Fruit fly (Drosophila melanogaster) whole organism, prepupa: ENCODE data around the gene beta'COP.
A peak's percentile ranks its signal among the peaks of the same experiment; 100 is the strongest.

Experiments
- CG10631 ChIP-seq: fragments of 200-800 bp; sonication (Bioruptor generic); optimal IDR thresholded peaks from 2 replicates; lab custom pipeline; 2016; ENCODE audit warnings: missing biosample characterization, missing genetic modification characterization
- CG11294 ChIP-seq: fragments of 200-800 bp; sonication (Bioruptor generic); IDR thresholded peaks from 2 replicates; pipeline ENCODE4 v1.3.6; 2022; ENCODE audit warnings: missing biosample characterization, missing genetic modification characterization
- CG11762 ChIP-seq: fragments of 200-800 bp; sonication (Bioruptor generic); optimal IDR thresholded peaks from 3 replicates; lab custom pipeline; 2016; ENCODE audit warnings: missing biosample characterization, missing genetic modification characterization; ENCODE audit not compliant: insufficient read depth
- CG11902 ChIP-seq: fragments of 200-800 bp; sonication (Bioruptor generic); optimal IDR thresholded peaks from 3 replicates; lab custom pipeline; 2016; ENCODE audit warnings: missing biosample characterization, missing genetic modification characterization
- CG16779 ChIP-seq: fragments of 200-800 bp; sonication (Bioruptor generic); optimal IDR thresholded peaks from 3 replicates; lab custom pipeline; 2017; ENCODE audit warnings: missing biosample characterization, mild to moderate bottlenecking, missing genetic modification characterization
- CG3032 ChIP-seq: fragments of 200-800 bp; optimal IDR thresholded peaks from 2 replicates; lab custom pipeline; 2019; ENCODE audit warnings: missing biosample characterization, mild to moderate bottlenecking, missing genetic modification characterization, moderate library complexity
- CG31627 ChIP-seq: fragments of 200-800 bp; sonication (Bioruptor generic); optimal IDR thresholded peaks from 3 replicates; lab custom pipeline; 2016; ENCODE audit warnings: missing biosample characterization, missing genetic modification characterization
- CG32006 ChIP-seq: fragments of 200-800 bp; sonication (Bioruptor generic); optimal IDR thresholded peaks from 3 replicates; lab custom pipeline; 2017; ENCODE audit warnings: missing biosample characterization, mild to moderate bottlenecking, missing genetic modification characterization
- CG34406 ChIP-seq: fragments of 200-800 bp; sonication (Bioruptor generic); optimal IDR thresholded peaks from 3 replicates; lab custom pipeline; 2016; ENCODE audit warnings: missing biosample characterization, missing genetic modification characterization
- CG3919 ChIP-seq: fragments of 200-800 bp; sonication (Bioruptor generic); optimal IDR thresholded peaks from 3 replicates; lab custom pipeline; 2016; ENCODE audit warnings: missing biosample characterization, missing genetic modification characterization
- CG6163 ChIP-seq: fragments of 200-800 bp; sonication (Bioruptor generic); IDR thresholded peaks from 3 replicates; pipeline ENCODE4 v1.3.6; 2022; ENCODE audit warnings: missing biosample characterization, missing genetic modification characterization
- CG6792 ChIP-seq: fragments of 200-800 bp; sonication (Bioruptor generic); optimal IDR thresholded peaks from 3 replicates; lab custom pipeline; 2016; ENCODE audit warnings: missing biosample characterization, missing genetic modification characterization
- CG6854 ChIP-seq: fragments of 200-800 bp; sonication (Bioruptor generic); optimal IDR thresholded peaks from 2 replicates; lab custom pipeline; 2017; ENCODE audit warnings: missing biosample characterization, mild to moderate bottlenecking, missing genetic modification characterization
- CG8119 ChIP-seq: fragments of 200-800 bp; sonication (Bioruptor generic); IDR thresholded peaks from 3 replicates; pipeline ENCODE4 v1.3.6; 2022; ENCODE audit warnings: missing biosample characterization, missing genetic modification characterization
- CG9139 ChIP-seq: fragments of 200-800 bp; sonication (Bioruptor generic); optimal IDR thresholded peaks from 3 replicates; lab custom pipeline; 2017; ENCODE audit warnings: missing biosample characterization, mild to moderate bottlenecking, missing genetic modification characterization
- Eip78C ChIP-seq: fragments of 200-800 bp; sonication (Bioruptor generic); peaks from one replicate; lab custom pipeline; 2016; ENCODE audit warnings: missing biosample characterization, missing genetic modification characterization
- Eip93F ChIP-seq: fragments of 200-800 bp; sonication (Bioruptor generic); optimal IDR thresholded peaks from 2 replicates; lab custom pipeline; 2016; ENCODE audit warnings: missing biosample characterization, mild to moderate bottlenecking, missing genetic modification characterization
- Ets96B ChIP-seq: fragments of 200-800 bp; optimal IDR thresholded peaks from 2 replicates; lab custom pipeline; 2019; ENCODE audit warnings: missing biosample characterization, mild to moderate bottlenecking, missing genetic modification characterization, moderate library complexity
- Gug ChIP-seq: fragments of 200-800 bp; sonication (Bioruptor generic); IDR thresholded peaks from 2 replicates; pipeline ENCODE4 v1.3.6; 2022; ENCODE audit warnings: missing biosample characterization, missing genetic modification characterization
- Hr38 ChIP-seq: sonication (Bioruptor generic); optimal IDR thresholded peaks from 2 replicates; lab custom pipeline; 2016; ENCODE audit warnings: missing biosample characterization, missing genetic modification characterization
- Hr39 ChIP-seq: fragments of 200-800 bp; sonication (Bioruptor generic); optimal IDR thresholded peaks from 2 replicates; lab custom pipeline; 2016; ENCODE audit warnings: missing biosample characterization, missing genetic modification characterization
- Met ChIP-seq: fragments of 200-800 bp; sonication (Bioruptor generic); optimal IDR thresholded peaks from 3 replicates; lab custom pipeline; 2016; ENCODE audit warnings: missing biosample characterization, missing genetic modification characterization
- OdsH ChIP-seq: fragments of 200-800 bp; sonication (Bioruptor generic); optimal IDR thresholded peaks from 3 replicates; lab custom pipeline; 2016; ENCODE audit warnings: missing biosample characterization, missing genetic modification characterization
- Sox102F ChIP-seq: fragments of 200-800 bp; sonication (Bioruptor generic); optimal IDR thresholded peaks from 2 replicates; lab custom pipeline; 2016; ENCODE audit warnings: missing biosample characterization, mild to moderate bottlenecking, missing genetic modification characterization
- Sox15 ChIP-seq: fragments of 200-800 bp; sonication (Bioruptor generic); optimal IDR thresholded peaks from 3 replicates; lab custom pipeline; 2016; ENCODE audit warnings: missing biosample characterization, missing genetic modification characterization
- achi ChIP-seq: fragments of 200-800 bp; sonication (Bioruptor generic); optimal IDR thresholded peaks from 3 replicates; lab custom pipeline; 2016; ENCODE audit warnings: missing biosample characterization, missing genetic modification characterization
- acj6 ChIP-seq: fragments of 200-800 bp; sonication (Bioruptor generic); optimal IDR thresholded peaks from 3 replicates; lab custom pipeline; 2016; ENCODE audit warnings: missing biosample characterization, missing genetic modification characterization
- cyc ChIP-seq: fragments of 200-800 bp; sonication (Bioruptor generic); optimal IDR thresholded peaks from 3 replicates; lab custom pipeline; 2016; ENCODE audit warnings: missing biosample characterization, missing genetic modification characterization
- dsx ChIP-seq: fragments of 200-800 bp; optimal IDR thresholded peaks from 3 replicates; lab custom pipeline; 2019; ENCODE audit warnings: missing biosample characterization, mild to moderate bottlenecking, missing genetic modification characterization, moderate library complexity; ENCODE audit not compliant: poor library complexity, severe bottlenecking
- eg ChIP-seq: fragments of 200-800 bp; sonication (Bioruptor generic); IDR thresholded peaks from 3 replicates; pipeline ENCODE4 v1.3.6; 2022; ENCODE audit warnings: missing biosample characterization, missing genetic modification characterization
- esn ChIP-seq: fragments of 200-800 bp; sonication (Bioruptor generic); optimal IDR thresholded peaks from 2 replicates; lab custom pipeline; 2016; ENCODE audit warnings: missing biosample characterization, mild to moderate bottlenecking, missing genetic modification characterization, moderate library complexity
- fd59A ChIP-seq: fragments of 200-800 bp; sonication (Bioruptor generic); optimal IDR thresholded peaks from 2 replicates; lab custom pipeline; 2017; ENCODE audit warnings: missing biosample characterization, mild to moderate bottlenecking, missing genetic modification characterization, missing genetic modification reagents
- lz ChIP-seq: fragments of 200-800 bp; sonication (Bioruptor generic); optimal IDR thresholded peaks from 3 replicates; lab custom pipeline; 2016; ENCODE audit warnings: missing biosample characterization, missing genetic modification characterization
- ss ChIP-seq, 2 experiments: fragments of 200-800 bp; sonication (Bioruptor generic); optimal IDR thresholded peaks; 2 replicates in 1 of 2; 3 replicates in 1 of 2; lab custom pipeline; 2017 to 2018; ENCODE audit warnings: mild to moderate bottlenecking in 2 of 2, missing biosample characterization in 2 of 2, missing genetic modification characterization in 2 of 2, moderate library complexity in 1 of 2
- svp ChIP-seq: fragments of 200-800 bp; sonication (Bioruptor generic); peaks from one replicate; lab custom pipeline; 2016; ENCODE audit warnings: missing biosample characterization, missing genetic modification characterization
- vri ChIP-seq: fragments of 200-800 bp; sonication (Bioruptor generic); optimal IDR thresholded peaks from 3 replicates; lab custom pipeline; 2016; ENCODE audit warnings: missing biosample characterization, mild to moderate bottlenecking, missing genetic modification characterization

The beta'COP gene

DNA sequence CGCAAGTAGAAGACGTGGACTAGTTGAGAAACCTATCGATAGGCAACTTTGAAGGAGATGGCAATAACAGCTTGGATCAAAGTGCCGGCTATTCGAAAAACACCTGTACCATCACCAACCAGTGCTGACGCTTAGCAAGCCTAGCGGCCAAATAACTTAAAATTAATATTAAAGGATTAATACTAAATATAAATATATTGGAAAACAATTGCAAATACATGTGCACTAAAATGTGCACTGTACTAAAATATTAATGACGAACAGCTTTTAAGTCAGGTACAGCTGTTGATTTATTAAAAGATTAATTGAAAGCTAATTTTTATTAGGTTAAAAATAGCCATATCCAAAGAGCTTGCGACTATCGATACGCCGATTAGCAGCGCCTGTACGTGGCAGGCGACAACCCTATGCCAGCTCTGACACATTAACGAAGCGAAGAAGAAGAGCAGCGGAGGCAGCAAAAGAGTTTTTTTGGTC is at the start of gene beta'COP, which contains the start of gene CG9302:
Gene beta'COP (plus strand): TSS at position 415 of the 477 bp plus-strand sequence.
Gene CG9302 (minus strand): TSS at position 51 of the 477 bp plus-strand sequence.
- TF ChIP-seq CG6163 (GFP tag; lab: Robert Waterston, UW) (no peak), dsx (peak; percentile 56), esn (GFP tag; lab: Kevin White, UChicago) (peak; percentile 67), CG6792 (GFP tag; lab: Kevin White, UChicago) (peak; percentile 45), cyc (GFP tag; lab: Kevin White, UChicago) (peak; percentile 46), CG32006 (GFP tag; lab: Kevin White, UChicago) (no peak), fd59A (GFP tag; lab: Kevin White, UChicago) (peak; percentile 16), vri (GFP tag; lab: Kevin White, UChicago) (no peak), ss (GFP tag; optimal IDR thresholded peaks at IDR 0.05; lab: Kevin White, UChicago) (no peak), Sox15 (GFP tag; lab: Kevin White, UChicago) (peak; percentile 66), CG9139 (no peak), acj6 (GFP tag; lab: Kevin White, UChicago) (peak; percentile 72), eg (peak; percentile 28; the same call in 1 of the 3 replicates), CG11294 (peak; percentile 14; the same call in 1 of the 2 replicates), CG3032 (tag; lab: Kevin White, UChicago) (peak; percentile 78), Eip93F (GFP tag; lab: Kevin White, UChicago) (peak; percentile 21), Ets96B (tag; lab: Kevin White, UChicago) (peak; percentile 60), CG10631 (GFP tag; lab: Kevin White, UChicago) (peak; percentile 79), OdsH (GFP tag; lab: Kevin White, UChicago) (peak; percentile 74), CG11762 (GFP tag; lab: Kevin White, UChicago) (peak; percentile 32), CG11902 (peak; percentile 55), Eip78C (GFP tag; lab: Kevin White, UChicago) (no peak), CG34406 (peak; percentile 48), lz (GFP tag; lab: Kevin White, UChicago) (peak; percentile 71), Gug (GFP tag; lab: Robert Waterston, UW) (peak; percentile 47), CG31627 (GFP tag; lab: Kevin White, UChicago) (peak; percentile 61), achi (GFP tag; lab: Kevin White, UChicago) (peak; percentile 80)

DNA sequence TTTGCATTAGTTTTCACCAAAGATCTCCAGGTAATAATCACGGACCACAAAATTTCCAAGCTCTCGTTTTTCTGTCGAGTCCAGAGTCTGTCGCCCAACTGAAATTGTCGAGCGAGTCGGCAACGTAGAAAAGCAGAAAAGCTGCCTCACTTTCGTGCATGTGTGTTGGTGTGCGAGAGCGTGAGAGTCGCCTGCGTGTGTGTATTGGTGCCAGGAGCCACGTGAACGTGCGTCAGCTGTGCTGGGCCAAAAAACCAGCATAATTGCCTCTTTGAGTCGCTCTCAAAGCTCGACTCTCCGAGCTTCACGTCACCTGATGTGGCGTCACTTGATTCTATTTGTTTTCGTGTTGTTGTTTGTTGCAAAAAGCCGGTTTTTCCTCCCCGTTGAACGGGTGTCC is 47.7 kb upstream of the beta'COP start, which contains the start of gene hbt:
Gene hbt (minus strand): TSS at position 101 of the 400 bp plus-strand sequence.
- TF ChIP-seq Met (GFP tag; lab: Kevin White, UChicago), result no peak
- no peak for TF ChIP-seq svp (GFP tag; lab: Kevin White, UChicago)
- no peak for TF ChIP-seq CG11294
- TF ChIP-seq ss (GFP tag; optimal IDR thresholded peaks at IDR 0.05; lab: Kevin White, UChicago), result no peak
- TF ChIP-seq Hr38 (GFP tag; lab: Kevin White, UChicago), result no peak
- no peak for TF ChIP-seq Ets96B (tag; lab: Kevin White, UChicago)
- TF ChIP-seq CG16779 (tag; lab: Kevin White, UChicago), result no peak
- TF ChIP-seq Eip93F (GFP tag; lab: Kevin White, UChicago), result no peak
- TF ChIP-seq CG3919 (GFP tag; lab: Kevin White, UChicago), result no peak
- TF ChIP-seq CG6854 (GFP tag; lab: Kevin White, UChicago), result no peak
- TF ChIP-seq Sox15 (GFP tag; lab: Kevin White, UChicago), result no peak
- no peak for TF ChIP-seq achi (GFP tag; lab: Kevin White, UChicago)
- no peak for TF ChIP-seq Hr39
- no peak for TF ChIP-seq CG32006 (GFP tag; lab: Kevin White, UChicago)

DNA sequence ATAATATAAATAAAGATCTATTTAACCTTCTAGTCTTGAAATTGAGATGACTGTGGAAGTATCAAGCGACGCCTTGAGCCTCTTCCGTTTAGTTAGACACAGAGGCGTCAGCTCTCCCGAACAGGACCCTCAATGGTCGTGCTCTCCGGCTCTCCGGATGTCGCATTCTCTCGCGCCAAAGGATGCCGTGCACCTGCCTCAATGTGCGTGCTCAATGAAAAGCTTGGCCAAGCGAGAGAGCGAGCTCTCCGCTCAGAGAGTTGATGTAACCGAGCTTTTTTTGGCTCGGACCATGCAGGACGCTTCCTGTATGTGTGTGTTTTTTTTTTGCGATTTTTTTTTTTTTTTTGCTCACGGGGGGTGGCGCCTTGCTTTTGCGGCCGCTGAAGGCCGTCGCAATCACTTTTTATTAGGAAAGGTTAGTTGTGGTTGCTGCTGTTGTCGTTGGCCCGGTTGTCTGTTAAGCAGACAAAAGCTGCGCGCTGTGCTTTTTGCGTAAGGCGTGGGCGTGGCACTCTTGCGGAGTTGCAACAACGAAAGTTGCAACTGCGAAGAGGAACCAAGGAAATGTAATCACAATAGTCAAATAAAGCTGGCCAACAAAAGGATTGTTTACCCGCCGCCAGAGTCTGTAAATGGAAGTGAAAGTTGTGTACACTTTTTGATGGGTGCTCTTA is 46.7 kb upstream of the beta'COP start:
- no peak for TF ChIP-seq Sox102F (GFP tag; lab: Kevin White, UChicago)
- TF ChIP-seq CG16779 (tag; lab: Kevin White, UChicago), result peak; percentile 15
- TF ChIP-seq CG8119 (GFP tag; lab: Robert Waterston, UW), result 0 out of 3 replicates have a peak, but pooled peaks have one; percentile 24
